Worm (Caenorhabditis elegans) whole organism, L4 larva: Measurements from ENCODE around the gene col-68.

ENCODE experiments used
- D1046.2 ChIP-seq: fragments of 200-800 bp; sonication (Bioruptor generic); IDR thresholded peaks from 2 replicates; pipeline ENCODE4 v1.3.6; 2022; ENCODE audit warnings: missing genetic modification characterization, missing compliant biosample characterization
- F26F4.8 ChIP-seq: fragments of 200-800 bp; sonication (Bioruptor generic); conservative IDR thresholded peaks from 2 replicates; pipeline ENCODE4 v1.3.6; 2022; ENCODE audit warnings: missing genetic modification characterization, missing compliant biosample characterization
- F44E2.7 ChIP-seq: fragments of 200-800 bp; sonication (Bioruptor generic); IDR thresholded peaks from 2 replicates; pipeline ENCODE4 v2.1.2; 2022; ENCODE audit warnings: missing genetic modification characterization, missing compliant biosample characterization
- F49E8.2 ChIP-seq: sonication (generic microtip); optimal IDR thresholded peaks from 2 replicates; lab custom pipeline; 2016; ENCODE audit warnings: missing compliant biosample characterization, mild to moderate bottlenecking, missing genetic modification characterization, borderline replicate concordance
- Y48G9A.11 ChIP-seq: fragments of 200-800 bp; sonication (Bioruptor generic); IDR thresholded peaks from 2 replicates; pipeline ENCODE4 v1.3.6; 2022; ENCODE audit warnings: missing genetic modification reagents, missing genetic modification characterization, missing compliant biosample characterization
- ZK546.5 ChIP-seq, 2 experiments: sonication (generic microtip); optimal IDR thresholded peaks; 2 replicates each; lab custom pipeline; 2017; ENCODE audit warnings: missing biosample characterization in 2 of 2, missing genetic modification characterization in 2 of 2
- aha-1 ChIP-seq: fragments of 150-350 bp; peaks from one replicate; lab custom pipeline; 2014; ENCODE audit warnings: missing biosample characterization, missing genetic modification characterization
- aly-2 ChIP-seq: sonication (generic microtip); optimal IDR thresholded peaks from 2 replicates; lab custom pipeline; 2018; ENCODE audit warnings: missing biosample characterization, missing genetic modification characterization
- ceh-44 ChIP-seq: fragments of 200-800 bp; sonication (Bioruptor generic); IDR thresholded peaks from 2 replicates; pipeline ENCODE4 v1.3.6; 2022; ENCODE audit warnings: missing genetic modification reagents, missing genetic modification characterization, missing compliant biosample characterization
- ctbp-1 ChIP-seq: fragments of 200-800 bp; sonication (Bioruptor generic); IDR thresholded peaks from 2 replicates; pipeline ENCODE4 v1.3.6; 2022; ENCODE audit warnings: missing genetic modification reagents, missing genetic modification characterization, missing compliant biosample characterization
- daf-8 ChIP-seq: fragments of 200-800 bp; sonication (Bioruptor generic); IDR thresholded peaks from 2 replicates; pipeline ENCODE4 v1.3.6; 2022; ENCODE audit warnings: missing genetic modification characterization, missing compliant biosample characterization
- dmd-6 ChIP-seq: fragments of 200-800 bp; sonication (Bioruptor generic); IDR thresholded peaks from 2 replicates; pipeline ENCODE4 v1.3.6; 2022; ENCODE audit warnings: missing genetic modification reagents, missing genetic modification characterization, missing compliant biosample characterization
- dmd-8 ChIP-seq: fragments of 200-800 bp; sonication (Bioruptor generic); IDR thresholded peaks from 2 replicates; pipeline ENCODE4 v1.3.6; 2022; ENCODE audit warnings: missing genetic modification characterization, missing compliant biosample characterization
- dve-1 ChIP-seq: sonication (generic microtip); optimal IDR thresholded peaks from 2 replicates; lab custom pipeline; 2017; ENCODE audit warnings: antibody characterized with exemption, mild to moderate bottlenecking, missing genetic modification characterization, missing compliant biosample characterization; ENCODE audit not compliant: insufficient read depth
- egl-27 ChIP-seq: sonication (generic microtip); optimal IDR thresholded peaks from 3 replicates; lab custom pipeline; 2017; ENCODE audit warnings: missing biosample characterization, missing genetic modification reagents, missing genetic modification characterization
- fos-1 ChIP-seq: fragments of 150-350 bp; optimal IDR thresholded peaks from 2 replicates; lab custom pipeline; 2014; ENCODE audit warnings: missing biosample characterization, missing genetic modification characterization
- hlh-11 ChIP-seq: fragments of 200-800 bp; sonication (Bioruptor generic); optimal IDR thresholded peaks from 2 replicates; lab custom pipeline; 2018; ENCODE audit warnings: mild to moderate bottlenecking, missing genetic modification characterization, missing compliant biosample characterization
- hlh-30 ChIP-seq: sonication (generic microtip); optimal IDR thresholded peaks from 2 replicates; lab custom pipeline; 2017; ENCODE audit warnings: antibody characterized with exemption, mild to moderate bottlenecking, missing genetic modification characterization, missing compliant biosample characterization; ENCODE audit not compliant: insufficient read depth
- hmg-1.1 ChIP-seq: fragments of 200-800 bp; sonication (Bioruptor generic); IDR thresholded peaks from 2 replicates; pipeline ENCODE4 v1.3.6; 2022; ENCODE audit warnings: missing genetic modification reagents, missing genetic modification characterization, missing compliant biosample characterization
- lin-15B ChIP-seq: fragments of 150-350 bp; sonication (generic microtip); optimal IDR thresholded peaks from 3 replicates; lab custom pipeline; 2014; ENCODE audit warnings: missing biosample characterization, missing genetic modification characterization
- lsy-2 ChIP-seq, 2 experiments: fragments of 150-350 bp in 1 of 2; sonication (generic microtip) in 1 of 2; optimal IDR thresholded peaks; 2 replicates each; lab custom pipeline; 2014 to 2017; ENCODE audit warnings: missing biosample characterization in 2 of 2, missing genetic modification characterization in 2 of 2
- madf-5 ChIP-seq, 2 experiments: fragments of 200-800 bp; sonication (Bioruptor generic); IDR thresholded peaks; 2 replicates each; pipeline ENCODE4 v1.3.6; 2022; ENCODE audit warnings: missing compliant biosample characterization in 2 of 2, missing genetic modification characterization in 2 of 2
- mdl-1 ChIP-seq, 2 experiments: fragments of 150-350 bp in 1 of 2; sonication (generic microtip) in 1 of 2; optimal IDR thresholded peaks; 2 replicates each; lab custom pipeline; 2014 to 2017; ENCODE audit warnings: missing biosample characterization in 2 of 2, missing genetic modification characterization in 2 of 2
- mdt-29 ChIP-seq: fragments of 200-800 bp; sonication (Bioruptor generic); IDR thresholded peaks from 2 replicates; pipeline ENCODE4 v1.3.6; 2022; ENCODE audit warnings: missing genetic modification reagents, missing genetic modification characterization, missing compliant biosample characterization
- mep-1 ChIP-seq: fragments of 150-350 bp; sonication (generic microtip); optimal IDR thresholded peaks from 3 replicates; lab custom pipeline; 2014; ENCODE audit warnings: missing biosample characterization, missing genetic modification characterization
- mes-2 ChIP-seq: sonication (generic microtip); optimal IDR thresholded peaks from 2 replicates; lab custom pipeline; 2016; ENCODE audit warnings: missing genotype, mild to moderate bottlenecking, missing genetic modification characterization, missing compliant biosample characterization; ENCODE audit not compliant: poor library complexity, severe bottlenecking
- mxl-2 ChIP-seq: fragments of 200-800 bp; sonication (Bioruptor generic); conservative IDR thresholded peaks from 2 replicates; pipeline ENCODE4 v1.3.6; 2022; ENCODE audit warnings: missing genetic modification reagents, missing genetic modification characterization, missing compliant biosample characterization
- nhr-237 ChIP-seq: sonication (generic microtip); optimal IDR thresholded peaks from 2 replicates; lab custom pipeline; 2017; ENCODE audit warnings: missing biosample characterization, missing genetic modification characterization
- nhr-76 ChIP-seq: fragments of 150-350 bp; optimal IDR thresholded peaks from 2 replicates; lab custom pipeline; 2014; ENCODE audit warnings: missing biosample characterization, missing genetic modification characterization
- nhr-77 ChIP-seq: fragments of 150-350 bp; optimal IDR thresholded peaks from 2 replicates; lab custom pipeline; 2014; ENCODE audit warnings: missing biosample characterization, missing genetic modification characterization
- rbr-2 ChIP-seq: sonication (generic microtip); optimal IDR thresholded peaks from 2 replicates; lab custom pipeline; 2016; ENCODE audit warnings: missing genotype, missing genetic modification characterization, missing compliant biosample characterization
- sdz-12 ChIP-seq: fragments of 200-800 bp; sonication (Bioruptor generic); optimal IDR thresholded peaks from 2 replicates; lab custom pipeline; 2018; ENCODE audit warnings: mild to moderate bottlenecking, missing genetic modification characterization, missing compliant biosample characterization
- tag-97 ChIP-seq: fragments of 200-800 bp; sonication (Bioruptor generic); IDR thresholded peaks from 2 replicates; pipeline ENCODE4 v1.3.6; 2022; ENCODE audit warnings: missing genetic modification characterization, missing compliant biosample characterization
- tra-1 ChIP-seq: fragments of 200-800 bp; sonication (Bioruptor generic); IDR thresholded peaks from 2 replicates; pipeline ENCODE4 v1.3.6; 2022; ENCODE audit warnings: missing genetic modification reagents, missing genetic modification characterization, missing compliant biosample characterization
- unc-62 ChIP-seq, 3 experiments: fragments of 150-350 bp in 1 of 3; sonication (generic microtip); optimal IDR thresholded peaks in 2 of 3; peaks in 1 of 3; 1 replicate in 1 of 3; 2 replicates in 2 of 3; lab custom pipeline; 2014 to 2017; ENCODE audit warnings: missing biosample characterization in 3 of 3, missing genetic modification characterization in 3 of 3, missing genetic modification reagents in 3 of 3, missing genotype in 1 of 3
- vab-7 ChIP-seq: fragments of 200-800 bp; sonication (Bioruptor generic); IDR thresholded peaks from 2 replicates; pipeline ENCODE4 v1.3.6; 2022; ENCODE audit warnings: missing genetic modification reagents, missing genetic modification characterization, missing compliant biosample characterization
- zip-11 ChIP-seq: fragments of 200-800 bp; sonication (Bioruptor generic); IDR thresholded peaks from 2 replicates; pipeline ENCODE4 v1.3.6; 2022; ENCODE audit warnings: missing genetic modification characterization, missing compliant biosample characterization
- ztf-11 ChIP-seq: fragments of 150-350 bp; optimal IDR thresholded peaks from 2 replicates; lab custom pipeline; 2014; ENCODE audit warnings: missing biosample characterization, missing genetic modification characterization

The col-68 gene

DNA sequence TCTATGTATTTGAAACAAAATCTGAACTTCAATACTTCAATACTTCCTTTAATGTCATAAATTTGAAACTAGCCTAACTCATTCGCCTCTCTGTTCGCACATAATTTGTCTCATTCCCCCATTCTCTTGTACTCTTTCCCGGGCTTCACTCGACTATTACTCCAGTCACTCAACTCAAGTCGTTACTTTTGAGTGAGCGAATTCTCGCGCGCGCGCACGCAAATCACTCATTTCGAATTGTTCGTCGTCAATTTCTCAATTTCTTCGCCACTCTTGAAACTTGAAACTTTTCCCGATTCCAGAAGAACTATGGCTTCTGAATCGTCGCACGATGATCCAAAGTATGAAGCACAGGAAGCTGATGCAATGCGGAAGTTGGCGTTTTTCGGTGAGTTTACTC, at the start of gene col-68:
Gene col-68 (plus strand): TSS at position 301 of the 400 bp plus-strand sequence.
- no peak for TF ChIP-seq Y48G9A.11 (GFP tag; lab: Robert Waterston, UW)
- no peak for TF ChIP-seq nhr-237
- no peak for TF ChIP-seq mdl-1 (tag; optimal IDR thresholded peaks at IDR 0.05; lab: Kevin White, UChicago)
- no peak for TF ChIP-seq dmd-6 (GFP tag; lab: Robert Waterston, UW)
- TF ChIP-seq zip-11 (GFP tag; lab: Robert Waterston, UW) = no peak
- TF ChIP-seq fos-1 (tag; lab: Kevin White, UChicago) = no peak
- no peak for TF ChIP-seq mep-1
- TF ChIP-seq mes-2 (tag; lab: Kevin White, UChicago) = no peak
- TF ChIP-seq F26F4.8 = no peak
- no peak for TF ChIP-seq F49E8.2 (tag; lab: Kevin White, UChicago)
- TF ChIP-seq aly-2 (tag; lab: Kevin White, UChicago) = no peak
- no peak for TF ChIP-seq nhr-76 (tag; lab: Kevin White, UChicago)
- no peak for TF ChIP-seq dve-1 (tag; lab: Kevin White, UChicago)
- TF ChIP-seq mdt-29 (GFP tag; lab: Robert Waterston, UW) = no peak
- TF ChIP-seq F44E2.7 (GFP tag; lab: Robert Waterston, UW) = no peak
- TF ChIP-seq madf-5 (GFP tag; IDR thresholded peaks at IDR 0.05; lab: Robert Waterston, UW) = no peak
- no peak for TF ChIP-seq daf-8 (GFP tag; lab: Robert Waterston, UW)
- no peak for TF ChIP-seq ctbp-1 (GFP tag; lab: Robert Waterston, UW)
- TF ChIP-seq ZK546.5 (tag; optimal IDR thresholded peaks at IDR 0.05; lab: Kevin White, UChicago) = no peak
- no peak for TF ChIP-seq egl-27

ce11 chrII:55204-55603, 49.1 kb upstream of the col-68 start, which contains the start of gene tre-5:
Gene tre-5, minus strand, starts transcription at chrII:55304.
- TF ChIP-seq aha-1 (tag; lab: Kevin White, UChicago) (no peak), hlh-30 (tag; lab: Kevin White, UChicago) (peak; percentile 33), D1046.2 (GFP tag; lab: Robert Waterston, UW) (no peak)

DNA sequence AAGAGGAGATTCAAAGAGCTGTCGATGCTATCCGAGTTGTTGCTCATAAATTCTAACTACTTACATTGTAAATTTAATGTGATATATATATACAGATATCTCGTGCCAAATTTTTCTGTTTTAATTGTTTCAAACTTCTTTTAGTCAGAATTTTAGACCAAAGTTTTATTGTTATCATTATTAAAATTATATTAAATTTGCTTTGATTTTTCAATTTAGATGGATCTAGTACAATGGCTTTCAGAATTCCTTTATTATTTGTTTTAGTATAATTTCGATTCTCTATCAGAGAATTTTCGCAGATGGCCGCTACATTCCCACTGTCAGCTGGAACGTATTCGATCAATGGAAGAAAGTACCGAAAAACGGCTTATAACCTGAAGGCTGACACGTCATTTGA, 47.0 kb upstream of the col-68 start, which contains the start of gene ascc-1:
Gene ascc-1 (plus strand): TSS at position 301 of the 400 bp plus-strand sequence.
- no peak for TF ChIP-seq lin-15B (tag; lab: Kevin White, UChicago)
- TF ChIP-seq rbr-2 = no peak
- no peak for TF ChIP-seq dmd-6 (GFP tag; lab: Robert Waterston, UW)
- no peak for TF ChIP-seq vab-7 (GFP tag; lab: Robert Waterston, UW)
- TF ChIP-seq mes-2 (tag; lab: Kevin White, UChicago) = no peak
- no peak for TF ChIP-seq tra-1 (GFP tag; lab: Robert Waterston, UW)
- no peak for TF ChIP-seq unc-62 (GFP tag; optimal IDR thresholded peaks at IDR 0.05 in 1 of 2; lab: Kevin White, UChicago)
- no peak for TF ChIP-seq unc-62 (tag; optimal IDR thresholded peaks at IDR 0.05; lab: Kevin White, UChicago)
- no peak for TF ChIP-seq mxl-2 (GFP tag; lab: Robert Waterston, UW)
- no peak for TF ChIP-seq madf-5 (GFP tag; IDR thresholded peaks at IDR 0.05; lab: Robert Waterston, UW)
- no peak for TF ChIP-seq ceh-44 (GFP tag; lab: Robert Waterston, UW)
- no peak for TF ChIP-seq ztf-11 (tag; lab: Kevin White, UChicago)
- TF ChIP-seq hmg-1.1 (GFP tag; lab: Robert Waterston, UW) = no peak
- no peak for TF ChIP-seq aly-2 (tag; lab: Kevin White, UChicago)
- TF ChIP-seq dmd-8 (GFP tag; lab: Robert Waterston, UW) = no peak

DNA sequence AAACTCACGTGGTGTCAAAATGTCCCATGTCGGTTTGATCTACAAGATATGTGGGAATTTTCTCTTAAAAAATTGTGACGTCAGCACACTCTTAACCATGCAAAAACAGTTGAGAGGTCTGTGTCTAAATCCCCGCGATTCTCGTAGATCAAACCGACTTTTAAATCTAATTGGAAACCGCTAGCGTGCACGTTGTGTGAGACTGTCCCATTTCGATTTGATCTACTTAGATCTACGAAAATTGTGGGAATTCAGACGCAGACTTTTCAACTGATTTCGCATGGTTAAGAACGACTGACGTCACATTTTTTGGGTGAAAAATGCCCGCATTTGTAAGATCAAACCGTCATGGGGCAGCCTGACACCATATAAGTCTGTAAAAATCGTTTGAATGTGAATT, 46.5 kb upstream of the col-68 start:
- TF ChIP-seq lsy-2 (tag; optimal IDR thresholded peaks at IDR 0.05; lab: Kevin White, UChicago) = no peak
- peak in 1 of 2 experiments; percentile 78 for TF ChIP-seq unc-62 (GFP tag; optimal IDR thresholded peaks at IDR 0.05 in 1 of 2; lab: Kevin White, UChicago)
- TF ChIP-seq unc-62 (tag; optimal IDR thresholded peaks at IDR 0.05; lab: Kevin White, UChicago) = no peak
- TF ChIP-seq sdz-12 (GFP tag; lab: Kevin White, UChicago) = no peak
- no peak for TF ChIP-seq hlh-11 (tag; lab: Kevin White, UChicago)
- no peak for TF ChIP-seq egl-27
- no peak for TF ChIP-seq nhr-76 (tag; lab: Kevin White, UChicago)
- TF ChIP-seq dmd-6 (GFP tag; lab: Robert Waterston, UW) = 0 out of 2 replicates have a peak, but pooled peaks have one; percentile 3
- no peak for TF ChIP-seq nhr-77 (tag; lab: Kevin White, UChicago)
- 0 out of 2 replicates have a peak, but pooled peaks have one; percentile 9 for TF ChIP-seq dmd-8 (GFP tag; lab: Robert Waterston, UW)
- TF ChIP-seq tag-97 (GFP tag; lab: Robert Waterston, UW) = no peak
- TF ChIP-seq, all 104 proteins: peak for 3
